Worm (Caenorhabditis elegans) whole organism, young adult: ENCODE measurements around the gene C17C3.15.
A peak's percentile ranks its signal among the peaks of the same experiment; 100 is the strongest.

Experiments used
- C06A6.2 ChIP-seq: fragments of 200-800 bp; sonication (Bioruptor generic); conservative IDR thresholded peaks from 2 replicates; pipeline ENCODE4 v1.3.6; 2022; ENCODE audit warnings: missing genetic modification characterization, missing compliant biosample characterization
- D2030.7 ChIP-seq: fragments of 200-800 bp; sonication (Bioruptor generic); IDR thresholded peaks from 2 replicates; pipeline ENCODE4 v1.3.6; 2022; ENCODE audit warnings: missing genetic modification reagents, missing genetic modification characterization, missing compliant biosample characterization
- F49E8.2 ChIP-seq: sonication (generic microtip); optimal IDR thresholded peaks from 3 replicates; lab custom pipeline; 2017; ENCODE audit warnings: missing genetic modification characterization, mild to moderate bottlenecking, missing compliant biosample characterization, antibody characterized with exemption, moderate library complexity; ENCODE audit not compliant: insufficient read depth
- T07F8.4 ChIP-seq: sonication (generic microtip); optimal IDR thresholded peaks from 2 replicates; lab custom pipeline; 2016; ENCODE audit warnings: mild to moderate bottlenecking, missing genetic modification characterization, moderate library complexity, missing compliant biosample characterization
- Y56A3A.18 ChIP-seq: fragments of 200-800 bp; sonication (Bioruptor generic); IDR thresholded peaks from 2 replicates; pipeline ENCODE4 v1.3.6; 2022; ENCODE audit warnings: missing genetic modification reagents, missing genetic modification characterization, missing compliant biosample characterization
- Y79H2A.3 ChIP-seq: fragments of 200-800 bp; sonication (Bioruptor generic); conservative IDR thresholded peaks from 2 replicates; pipeline ENCODE4 v1.3.6; 2022; ENCODE audit warnings: missing genetic modification reagents, missing genetic modification characterization, missing compliant biosample characterization
- akir-1 ChIP-seq: fragments of 200-800 bp; sonication (Bioruptor generic); optimal IDR thresholded peaks from 2 replicates; lab custom pipeline; 2018; ENCODE audit warnings: mild to moderate bottlenecking, missing genetic modification characterization, moderate library complexity, missing compliant biosample characterization
- ama-1 ChIP-seq, 3 experiments: fragments of 150-350 bp in 1 of 3; sonication (generic microtip) in 2 of 3; optimal IDR thresholded peaks; 2 replicates each; lab custom pipeline; 2014 to 2018; ENCODE audit warnings: missing biosample characterization in 2 of 3, missing genetic modification characterization in 2 of 3, missing genetic modification reagents in 2 of 3
- bed-1 ChIP-seq: fragments of 200-800 bp; sonication (Bioruptor generic); IDR thresholded peaks from 2 replicates; pipeline ENCODE4 v1.3.6; 2022; ENCODE audit warnings: missing genetic modification reagents, missing genetic modification characterization, missing compliant biosample characterization
- ccch-3 ChIP-seq: fragments of 200-800 bp; sonication (Bioruptor generic); optimal IDR thresholded peaks from 2 replicates; lab custom pipeline; 2018; ENCODE audit warnings: mild to moderate bottlenecking, missing genetic modification characterization, missing compliant biosample characterization
- cebp-2 ChIP-seq: fragments of 200-800 bp; sonication (Bioruptor generic); IDR thresholded peaks from 2 replicates; pipeline ENCODE4 v1.3.6; 2022; ENCODE audit warnings: missing genetic modification characterization, missing compliant biosample characterization
- ceh-100 ChIP-seq: fragments of 200-800 bp; sonication (Bioruptor generic); IDR thresholded peaks from 2 replicates; pipeline ENCODE4 v1.3.6; 2022; ENCODE audit warnings: missing genetic modification reagents, missing genetic modification characterization, missing compliant biosample characterization
- efl-1 ChIP-seq: fragments of 150-350 bp; optimal IDR thresholded peaks from 2 replicates; lab custom pipeline; 2014; ENCODE audit warnings: missing biosample characterization, missing genetic modification reagents, missing genetic modification characterization
- him-1 ChIP-seq: sonication (generic microtip); optimal IDR thresholded peaks from 2 replicates; lab custom pipeline; 2016; ENCODE audit warnings: missing genotype, missing genetic modification reagents, missing genetic modification characterization, missing compliant biosample characterization
- let-607 ChIP-seq, 2 experiments: fragments of 200-800 bp in 1 of 2; sonication (Bioruptor generic) in 1 of 2; sonication (generic microtip) in 1 of 2; optimal IDR thresholded peaks; 2 replicates each; lab custom pipeline; 2016 to 2018; ENCODE audit warnings: mild to moderate bottlenecking in 2 of 2, missing compliant biosample characterization in 2 of 2, missing genetic modification characterization in 2 of 2, moderate library complexity in 2 of 2, missing genotype in 1 of 2
- lin-40 ChIP-seq: sonication (generic microtip); optimal IDR thresholded peaks from 2 replicates; lab custom pipeline; 2016; ENCODE audit warnings: missing genetic modification characterization, mild to moderate bottlenecking, missing compliant biosample characterization, missing genotype, missing genetic modification reagents
- lir-1 ChIP-seq: fragments of 200-800 bp; sonication (Bioruptor generic); conservative IDR thresholded peaks from 2 replicates; pipeline ENCODE4 v1.3.6; 2022; ENCODE audit warnings: missing genetic modification reagents, missing genetic modification characterization, missing compliant biosample characterization
- madf-10 ChIP-seq: sonication (generic microtip); optimal IDR thresholded peaks from 2 replicates; lab custom pipeline; 2016; ENCODE audit warnings: mild to moderate bottlenecking, missing genetic modification characterization, missing compliant biosample characterization
- mes-4 ChIP-seq: sonication (generic microtip); optimal IDR thresholded peaks from 2 replicates; lab custom pipeline; 2016; ENCODE audit warnings: missing genotype, missing genetic modification characterization, missing compliant biosample characterization
- rpc-1 ChIP-seq, 2 experiments: fragments of 150-350 bp in 1 of 2; sonication (generic microtip) in 1 of 2; optimal IDR thresholded peaks; 2 replicates each; lab custom pipeline; 2014 to 2018; ENCODE audit warnings: missing biosample characterization in 1 of 2, missing genetic modification characterization in 1 of 2, missing genetic modification reagents in 1 of 2, missing genotype in 1 of 2
- sdz-38 ChIP-seq: sonication (generic microtip); optimal IDR thresholded peaks from 2 replicates; lab custom pipeline; 2016; ENCODE audit warnings: missing genotype, missing genetic modification characterization, missing compliant biosample characterization
- snpc-4 ChIP-seq, 5 experiments: fragments of 150-350 bp in 1 of 5; sonication (generic microtip) in 4 of 5; optimal IDR thresholded peaks; 2 replicates each; lab custom pipeline; 2014 to 2018; ENCODE audit warnings: missing genetic modification characterization in 5 of 5, missing biosample characterization in 3 of 5, antibody characterized with exemption in 2 of 5, mild to moderate bottlenecking in 2 of 5, missing compliant biosample characterization in 2 of 5, missing genotype in 2 of 5, moderate library complexity in 2 of 5, missing genetic modification reagents in 1 of 5
- somi-1 ChIP-seq: fragments of 200-800 bp; sonication (Bioruptor generic); optimal IDR thresholded peaks from 2 replicates; lab custom pipeline; 2018; ENCODE audit warnings: mild to moderate bottlenecking, missing genetic modification characterization, missing compliant biosample characterization
- tbx-9 ChIP-seq: sonication (generic microtip); optimal IDR thresholded peaks from 2 replicates; lab custom pipeline; 2016; ENCODE audit warnings: borderline replicate concordance, missing genetic modification characterization, inconsistent platforms, missing compliant biosample characterization
- unc-130 ChIP-seq: sonication (generic microtip); optimal IDR thresholded peaks from 2 replicates; lab custom pipeline; 2016; ENCODE audit warnings: missing genetic modification reagents, missing genetic modification characterization, missing compliant biosample characterization
- unc-62 ChIP-seq: fragments of 150-350 bp; optimal IDR thresholded peaks from 2 replicates; lab custom pipeline; 2014; ENCODE audit warnings: missing biosample characterization, missing genetic modification reagents, missing genetic modification characterization
- xnd-1 ChIP-seq: sonication (generic microtip); optimal IDR thresholded peaks from 2 replicates; lab custom pipeline; 2016; ENCODE audit warnings: missing genotype, missing genetic modification reagents, missing genetic modification characterization, missing compliant biosample characterization
- zfh-2 ChIP-seq: fragments of 200-800 bp; sonication (Bioruptor generic); conservative IDR thresholded peaks from 2 replicates; pipeline ENCODE4 v1.3.6; 2022; ENCODE audit warnings: missing genetic modification reagents, missing genetic modification characterization, missing compliant biosample characterization
- ztf-3 ChIP-seq: fragments of 200-800 bp; sonication (Bioruptor generic); optimal IDR thresholded peaks from 2 replicates; lab custom pipeline; 2018; ENCODE audit warnings: mild to moderate bottlenecking, missing genetic modification characterization, missing compliant biosample characterization

C17C3.15 gene

DNA sequence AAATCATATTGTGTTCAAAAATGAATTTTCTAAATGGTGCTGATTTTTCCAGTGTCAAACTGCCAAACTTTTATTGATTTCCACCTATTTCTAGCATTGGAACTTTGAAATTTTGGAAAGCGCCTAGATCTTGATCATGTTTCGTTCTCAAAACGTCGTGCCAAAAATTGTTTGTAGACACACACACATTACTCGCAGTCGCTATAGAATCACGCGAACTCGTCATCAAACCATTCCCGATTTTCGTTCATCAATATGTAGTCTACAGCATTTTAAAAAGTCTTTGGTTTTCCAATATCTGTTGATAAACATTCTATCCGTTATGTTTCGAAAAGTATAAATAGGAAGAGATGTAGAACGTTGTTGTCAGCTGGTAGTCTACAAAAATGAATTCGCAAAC lies at the start of gene C17C3.15, which contains the start of gene C17C3.1:
Gene C17C3.15, plus strand, starts transcription at position 383 of the 400 bp plus-strand sequence.
Gene C17C3.1, plus strand, starts transcription at position 301 of the 400 bp plus-strand sequence.
- no peak for TF ChIP-seq efl-1 (GFP tag; lab: Kevin White, UChicago)
- TF ChIP-seq rpc-1 (optimal IDR thresholded peaks at IDR 0.05; lab: Kevin White, UChicago) = no peak
- no peak for TF ChIP-seq rpc-1 (tag; optimal IDR thresholded peaks at IDR 0.05; lab: Kevin White, UChicago)
- TF ChIP-seq ceh-100 = no peak
- TF ChIP-seq mes-4 (tag; lab: Kevin White, UChicago) = no peak
- no peak for TF ChIP-seq him-1
- no peak for TF ChIP-seq D2030.7
- no peak for TF ChIP-seq T07F8.4 (tag; lab: Kevin White, UChicago)
- no peak for TF ChIP-seq akir-1 (GFP tag; lab: Kevin White, UChicago)
- TF ChIP-seq zfh-2 (GFP tag; lab: Robert Waterston, UW) = no peak
- no peak for TF ChIP-seq somi-1 (GFP tag; lab: Kevin White, UChicago)
- no peak for TF ChIP-seq lin-40

DNA sequence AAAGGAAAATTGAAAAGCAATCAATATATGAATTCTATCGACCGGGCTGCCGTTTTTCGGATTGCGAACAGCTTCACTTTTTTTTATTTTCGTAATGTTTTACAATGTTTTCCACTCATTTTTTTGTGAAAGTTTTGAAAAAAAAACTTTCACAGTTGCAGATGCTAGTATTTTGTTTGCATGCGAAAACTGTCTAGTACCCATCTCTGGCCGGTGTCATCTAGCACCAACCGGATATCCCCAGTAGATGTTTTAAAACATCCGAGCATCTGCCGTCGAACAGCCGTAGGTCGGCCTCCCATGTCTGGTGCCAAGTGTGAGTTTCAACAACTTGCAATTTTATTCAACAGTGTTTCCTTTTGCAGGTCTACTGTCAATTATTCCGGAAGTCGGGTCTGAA lies 49.0 kb upstream of the C17C3.15 start, which contains the start of gene ZK177.12:
Gene ZK177.12, plus strand, starts transcription at position 301 of the 400 bp plus-strand sequence.
- no peak for TF ChIP-seq unc-130 (GFP tag; lab: Kevin White, UChicago)
- TF ChIP-seq bed-1 (GFP tag; lab: Robert Waterston, UW) = no peak

DNA sequence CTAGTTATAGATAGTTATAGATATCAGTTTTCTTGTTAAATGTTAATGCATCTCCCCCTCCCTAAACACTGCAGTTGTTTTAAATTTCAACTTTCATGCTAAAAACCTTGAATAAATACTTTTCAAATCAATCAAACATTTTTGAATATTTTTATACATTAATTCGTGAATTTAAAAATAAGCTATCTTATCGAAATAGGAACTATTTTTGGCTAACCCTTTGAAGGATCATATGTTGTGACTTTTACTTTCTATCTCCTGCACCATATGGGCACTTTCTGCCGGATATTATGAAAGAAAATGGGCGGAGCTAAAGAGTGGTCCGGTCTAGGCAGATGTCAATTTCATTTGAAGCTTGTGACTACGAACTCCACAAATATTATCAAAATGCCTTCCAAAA lies 47.8 kb upstream of the C17C3.15 start, which contains the start of gene ZK177.11:
Gene ZK177.11, plus strand, starts transcription at position 301 of the 400 bp plus-strand sequence.
- TF ChIP-seq ccch-3 (GFP tag; lab: Kevin White, UChicago) (no peak), tbx-9 (tag; lab: Kevin White, UChicago) (no peak), F49E8.2 (tag; lab: Kevin White, UChicago) (no peak), sdz-38 (no peak), cebp-2 (no peak), ztf-3 (GFP tag; lab: Kevin White, UChicago) (no peak), ama-1 (optimal IDR thresholded peaks at IDR 0.05; lab: Kevin White, UChicago) (no peak), ama-1 (GFP tag; optimal IDR thresholded peaks at IDR 0.05; lab: Kevin White, UChicago) (no peak)

DNA sequence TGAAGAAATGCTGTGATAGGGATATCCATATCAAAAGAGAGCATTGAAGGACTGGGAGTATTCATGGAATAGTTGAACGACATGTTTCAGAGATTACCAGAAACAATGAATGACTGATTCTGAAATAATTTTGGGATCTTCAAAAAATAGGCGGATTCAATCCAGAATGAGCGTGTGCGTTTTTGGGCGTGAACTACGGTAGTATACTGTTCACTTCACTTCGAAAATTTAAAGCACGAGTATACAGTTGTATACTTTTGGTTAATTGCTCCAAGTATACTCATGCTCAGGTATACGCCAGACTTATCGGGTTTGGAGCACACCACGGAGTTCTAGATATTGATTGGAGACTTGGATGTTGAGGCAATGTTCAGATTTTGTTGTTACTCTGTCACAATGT lies 45.2 kb upstream of the C17C3.15 start, which contains the start of gene tbx-35:
Gene tbx-35, minus strand, starts transcription at position 101 of the 400 bp plus-strand sequence.
- no peak for TF ChIP-seq snpc-4 (GFP tag; optimal IDR thresholded peaks at IDR 0.05; lab: Kevin White, UChicago)
- TF ChIP-seq snpc-4 (tag; optimal IDR thresholded peaks at IDR 0.05; lab: Kevin White, UChicago) = no peak
- no peak for TF ChIP-seq cebp-2
- no peak for TF ChIP-seq let-607 (tag; optimal IDR thresholded peaks at IDR 0.05; lab: Kevin White, UChicago)
- no peak for TF ChIP-seq Y79H2A.3 (GFP tag; lab: Robert Waterston, UW)
- TF ChIP-seq xnd-1 = no peak
- no peak for TF ChIP-seq unc-130 (GFP tag; lab: Kevin White, UChicago)
- no peak for TF ChIP-seq ztf-3 (GFP tag; lab: Kevin White, UChicago)
- TF ChIP-seq bed-1 (GFP tag; lab: Robert Waterston, UW) = no peak
- TF ChIP-seq Y56A3A.18 (GFP tag; lab: Robert Waterston, UW) = no peak
- no peak for TF ChIP-seq efl-1 (GFP tag; lab: Kevin White, UChicago)
- TF ChIP-seq unc-62 = no peak

DNA sequence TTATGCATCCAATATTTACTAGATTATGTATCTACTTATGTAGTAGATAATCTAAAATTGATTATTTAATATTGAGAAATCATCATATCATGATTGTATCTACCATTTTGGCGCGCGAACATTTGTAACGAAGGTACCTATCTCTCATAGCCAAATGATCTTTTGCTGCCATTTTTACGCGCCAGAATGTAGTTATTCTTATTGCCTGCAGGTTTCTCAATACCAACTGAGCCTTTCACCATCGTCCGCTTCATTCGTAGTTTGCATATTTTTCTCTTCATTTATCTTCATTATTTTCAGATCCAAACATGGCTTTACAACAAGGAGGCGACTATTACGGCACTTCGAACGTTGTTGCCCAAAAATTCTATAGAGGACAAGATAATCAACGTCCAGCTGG lies 42.6 kb upstream of the C17C3.15 start, which contains the start of gene ZK177.1:
Gene ZK177.1, plus strand, starts transcription at position 301 of the 400 bp plus-strand sequence.
- TF ChIP-seq C06A6.2 (GFP tag; lab: Robert Waterston, UW) (no peak), lir-1 (GFP tag; lab: Robert Waterston, UW) (no peak), efl-1 (GFP tag; lab: Kevin White, UChicago) (peak; percentile 13), madf-10 (no peak)
